Worm (Caenorhabditis elegans) whole organism, L4 larva: ENCODE data around the gene nfx-1.

Experiments
- F26F4.8 ChIP-seq: fragments of 200-800 bp; sonication (Bioruptor generic); conservative IDR thresholded peaks from 2 replicates; pipeline ENCODE4 v1.3.6; 2022; ENCODE audit warnings: missing genetic modification characterization, missing compliant biosample characterization
- F49E8.2 ChIP-seq: sonication (generic microtip); optimal IDR thresholded peaks from 2 replicates; lab custom pipeline; 2016; ENCODE audit warnings: missing compliant biosample characterization, mild to moderate bottlenecking, missing genetic modification characterization, borderline replicate concordance
- R02D3.7 ChIP-seq: fragments of 150-350 bp; sonication (generic microtip); optimal IDR thresholded peaks from 3 replicates; lab custom pipeline; 2014; ENCODE audit warnings: missing biosample characterization, missing genetic modification characterization
- T26A8.4 ChIP-seq: fragments of 200-800 bp; sonication (Bioruptor generic); IDR thresholded peaks from 2 replicates; pipeline ENCODE4 v1.3.6; 2022; ENCODE audit warnings: missing genetic modification characterization, missing compliant biosample characterization
- Y105C5A.15 ChIP-seq: fragments of 200-800 bp; sonication (Bioruptor generic); IDR thresholded peaks from 2 replicates; pipeline ENCODE4 v1.3.6; 2022; ENCODE audit warnings: missing genetic modification characterization, missing compliant biosample characterization
- Y48G9A.11 ChIP-seq: fragments of 200-800 bp; sonication (Bioruptor generic); IDR thresholded peaks from 2 replicates; pipeline ENCODE4 v1.3.6; 2022; ENCODE audit warnings: missing genetic modification reagents, missing genetic modification characterization, missing compliant biosample characterization
- Y75B8A.6 ChIP-seq: fragments of 200-800 bp; sonication (Bioruptor generic); IDR thresholded peaks from 2 replicates; pipeline ENCODE4 v1.3.6; 2022; ENCODE audit warnings: missing genetic modification reagents, missing genetic modification characterization, missing compliant biosample characterization
- ZK546.5 ChIP-seq, 2 experiments: sonication (generic microtip); optimal IDR thresholded peaks; 2 replicates each; lab custom pipeline; 2017; ENCODE audit warnings: missing biosample characterization in 2 of 2, missing genetic modification characterization in 2 of 2
- aha-1 ChIP-seq: fragments of 150-350 bp; peaks from one replicate; lab custom pipeline; 2014; ENCODE audit warnings: missing biosample characterization, missing genetic modification characterization
- ama-1 ChIP-seq: fragments of 150-350 bp; optimal IDR thresholded peaks from 2 replicates; lab custom pipeline; 2014; ENCODE audit warnings: inconsistent platforms, mixed read lengths
- arid-1 ChIP-seq: fragments of 200-800 bp; sonication (Bioruptor generic); conservative IDR thresholded peaks from 2 replicates; pipeline ENCODE4 v1.3.6; 2022; ENCODE audit warnings: missing genetic modification reagents, missing genetic modification characterization, missing compliant biosample characterization
- ceh-20 ChIP-seq: fragments of 200-800 bp; sonication (Bioruptor generic); IDR thresholded peaks from 2 replicates; pipeline ENCODE4 v1.3.6; 2022; ENCODE audit warnings: missing genetic modification reagents, missing genetic modification characterization, missing compliant biosample characterization
- ceh-28 ChIP-seq: fragments of 150-350 bp; optimal IDR thresholded peaks from 2 replicates; lab custom pipeline; 2014; ENCODE audit warnings: missing biosample characterization, missing genetic modification reagents, missing genetic modification characterization
- ceh-44 ChIP-seq: fragments of 200-800 bp; sonication (Bioruptor generic); IDR thresholded peaks from 2 replicates; pipeline ENCODE4 v1.3.6; 2022; ENCODE audit warnings: missing genetic modification reagents, missing genetic modification characterization, missing compliant biosample characterization
- ceh-62 ChIP-seq: sonication (generic microtip); optimal IDR thresholded peaks from 2 replicates; lab custom pipeline; 2017; ENCODE audit warnings: missing biosample characterization, missing genetic modification characterization
- ceh-82 ChIP-seq: sonication (generic microtip); optimal IDR thresholded peaks from 2 replicates; lab custom pipeline; 2017; ENCODE audit warnings: missing biosample characterization, missing genetic modification characterization
- ctbp-1 ChIP-seq: fragments of 200-800 bp; sonication (Bioruptor generic); IDR thresholded peaks from 2 replicates; pipeline ENCODE4 v1.3.6; 2022; ENCODE audit warnings: missing genetic modification reagents, missing genetic modification characterization, missing compliant biosample characterization
- daf-19 ChIP-seq: fragments of 200-800 bp; sonication (Bioruptor generic); conservative IDR thresholded peaks from 2 replicates; pipeline ENCODE4 v1.3.6; 2022; ENCODE audit warnings: missing genetic modification characterization, missing compliant biosample characterization
- dmd-8 ChIP-seq: fragments of 200-800 bp; sonication (Bioruptor generic); IDR thresholded peaks from 2 replicates; pipeline ENCODE4 v1.3.6; 2022; ENCODE audit warnings: missing genetic modification characterization, missing compliant biosample characterization
- dmd-9 ChIP-seq: fragments of 200-800 bp; sonication (Bioruptor generic); IDR thresholded peaks from 2 replicates; pipeline ENCODE4 v1.3.6; 2022; ENCODE audit warnings: missing genetic modification reagents, missing genetic modification characterization, missing compliant biosample characterization
- dve-1 ChIP-seq: sonication (generic microtip); optimal IDR thresholded peaks from 2 replicates; lab custom pipeline; 2017; ENCODE audit warnings: antibody characterized with exemption, mild to moderate bottlenecking, missing genetic modification characterization, missing compliant biosample characterization; ENCODE audit not compliant: insufficient read depth
- egl-43 ChIP-seq: fragments of 200-800 bp; sonication (Bioruptor generic); IDR thresholded peaks from 2 replicates; pipeline ENCODE4 v1.3.6; 2022; ENCODE audit warnings: missing genetic modification reagents, missing genetic modification characterization, missing compliant biosample characterization
- hif-1 ChIP-seq, 2 experiments: sonication (generic microtip); optimal IDR thresholded peaks; 2 replicates each; lab custom pipeline; 2016 to 2017; ENCODE audit warnings: missing compliant biosample characterization in 2 of 2, missing genetic modification characterization in 2 of 2, missing genetic modification reagents in 2 of 2, missing genotype in 2 of 2, mild to moderate bottlenecking in 1 of 2
- hlh-30 ChIP-seq: sonication (generic microtip); optimal IDR thresholded peaks from 2 replicates; lab custom pipeline; 2017; ENCODE audit warnings: antibody characterized with exemption, mild to moderate bottlenecking, missing genetic modification characterization, missing compliant biosample characterization; ENCODE audit not compliant: insufficient read depth
- hmg-1.1 ChIP-seq: fragments of 200-800 bp; sonication (Bioruptor generic); IDR thresholded peaks from 2 replicates; pipeline ENCODE4 v1.3.6; 2022; ENCODE audit warnings: missing genetic modification reagents, missing genetic modification characterization, missing compliant biosample characterization
- lin-13 ChIP-seq: fragments of 150-350 bp; optimal IDR thresholded peaks from 2 replicates; lab custom pipeline; 2014; ENCODE audit warnings: missing biosample characterization, missing genetic modification reagents, missing genetic modification characterization
- lin-38 ChIP-seq: fragments of 200-800 bp; sonication (Bioruptor generic); IDR thresholded peaks from 2 replicates; pipeline ENCODE4 v1.3.6; 2022; ENCODE audit warnings: missing genetic modification reagents, missing genetic modification characterization, missing compliant biosample characterization
- lir-3 ChIP-seq: sonication (generic microtip); optimal IDR thresholded peaks from 2 replicates; lab custom pipeline; 2016; ENCODE audit warnings: mild to moderate bottlenecking, missing genetic modification characterization, missing compliant biosample characterization
- lsy-2 ChIP-seq, 2 experiments: fragments of 150-350 bp in 1 of 2; sonication (generic microtip) in 1 of 2; optimal IDR thresholded peaks; 2 replicates each; lab custom pipeline; 2014 to 2017; ENCODE audit warnings: missing biosample characterization in 2 of 2, missing genetic modification characterization in 2 of 2
- madf-5 ChIP-seq, 2 experiments: fragments of 200-800 bp; sonication (Bioruptor generic); IDR thresholded peaks; 2 replicates each; pipeline ENCODE4 v1.3.6; 2022; ENCODE audit warnings: missing compliant biosample characterization in 2 of 2, missing genetic modification characterization in 2 of 2
- madf-9 ChIP-seq: fragments of 200-800 bp; sonication (Bioruptor generic); conservative IDR thresholded peaks from 2 replicates; pipeline ENCODE4 v1.3.6; 2022; ENCODE audit warnings: missing genetic modification reagents, missing genetic modification characterization, missing compliant biosample characterization
- mdl-1 ChIP-seq, 2 experiments: fragments of 150-350 bp in 1 of 2; sonication (generic microtip) in 1 of 2; optimal IDR thresholded peaks; 2 replicates each; lab custom pipeline; 2014 to 2017; ENCODE audit warnings: missing biosample characterization in 2 of 2, missing genetic modification characterization in 2 of 2
- mdt-29 ChIP-seq: fragments of 200-800 bp; sonication (Bioruptor generic); IDR thresholded peaks from 2 replicates; pipeline ENCODE4 v1.3.6; 2022; ENCODE audit warnings: missing genetic modification reagents, missing genetic modification characterization, missing compliant biosample characterization
- mep-1 ChIP-seq: fragments of 150-350 bp; sonication (generic microtip); optimal IDR thresholded peaks from 3 replicates; lab custom pipeline; 2014; ENCODE audit warnings: missing biosample characterization, missing genetic modification characterization
- mes-2 ChIP-seq: sonication (generic microtip); optimal IDR thresholded peaks from 2 replicates; lab custom pipeline; 2016; ENCODE audit warnings: missing genotype, mild to moderate bottlenecking, missing genetic modification characterization, missing compliant biosample characterization; ENCODE audit not compliant: poor library complexity, severe bottlenecking
- mxl-2 ChIP-seq: fragments of 200-800 bp; sonication (Bioruptor generic); conservative IDR thresholded peaks from 2 replicates; pipeline ENCODE4 v1.3.6; 2022; ENCODE audit warnings: missing genetic modification reagents, missing genetic modification characterization, missing compliant biosample characterization
- nhr-10 ChIP-seq: fragments of 150-350 bp; optimal IDR thresholded peaks from 2 replicates; lab custom pipeline; 2014; ENCODE audit warnings: missing biosample characterization, missing genetic modification characterization
- nhr-28 ChIP-seq: fragments of 150-350 bp; optimal IDR thresholded peaks from 2 replicates; lab custom pipeline; 2014; ENCODE audit warnings: missing biosample characterization, missing genetic modification characterization
- nhr-42 ChIP-seq: fragments of 200-800 bp; sonication (Bioruptor generic); IDR thresholded peaks from 2 replicates; pipeline ENCODE4 v1.3.6; 2022; ENCODE audit warnings: missing genetic modification characterization, missing compliant biosample characterization
- nhr-48 ChIP-seq: sonication (generic microtip); optimal IDR thresholded peaks from 2 replicates; lab custom pipeline; 2016; ENCODE audit warnings: mild to moderate bottlenecking, missing genetic modification characterization, missing compliant biosample characterization
- nhr-6 ChIP-seq: fragments of 150-350 bp; optimal IDR thresholded peaks from 2 replicates; lab custom pipeline; 2014; ENCODE audit warnings: missing biosample characterization, missing genetic modification characterization
- rbr-2 ChIP-seq: sonication (generic microtip); optimal IDR thresholded peaks from 2 replicates; lab custom pipeline; 2016; ENCODE audit warnings: missing genotype, missing genetic modification characterization, missing compliant biosample characterization
- saeg-2 ChIP-seq: fragments of 200-800 bp; sonication (Bioruptor generic); IDR thresholded peaks from 2 replicates; pipeline ENCODE4 v1.3.6; 2022; ENCODE audit warnings: missing genetic modification reagents, missing genetic modification characterization, missing compliant biosample characterization
- snpc-4 ChIP-seq: fragments of 150-350 bp; optimal IDR thresholded peaks from 2 replicates; lab custom pipeline; 2014; ENCODE audit warnings: missing biosample characterization, missing genetic modification characterization
- tra-1 ChIP-seq: fragments of 200-800 bp; sonication (Bioruptor generic); IDR thresholded peaks from 2 replicates; pipeline ENCODE4 v1.3.6; 2022; ENCODE audit warnings: missing genetic modification reagents, missing genetic modification characterization, missing compliant biosample characterization
- unc-62 ChIP-seq, 3 experiments: fragments of 150-350 bp in 1 of 3; sonication (generic microtip); optimal IDR thresholded peaks in 2 of 3; peaks in 1 of 3; 1 replicate in 1 of 3; 2 replicates in 2 of 3; lab custom pipeline; 2014 to 2017; ENCODE audit warnings: missing biosample characterization in 3 of 3, missing genetic modification characterization in 3 of 3, missing genetic modification reagents in 3 of 3, missing genotype in 1 of 3
- zag-1 ChIP-seq: fragments of 150-350 bp; optimal IDR thresholded peaks from 2 replicates; lab custom pipeline; 2014; ENCODE audit warnings: missing biosample characterization, missing genetic modification characterization
- zfp-3 ChIP-seq: fragments of 200-800 bp; sonication (Bioruptor generic); conservative IDR thresholded peaks from 2 replicates; pipeline ENCODE4 v1.3.6; 2022; ENCODE audit warnings: missing genetic modification reagents, missing genetic modification characterization, missing compliant biosample characterization
- ztf-11 ChIP-seq: fragments of 150-350 bp; optimal IDR thresholded peaks from 2 replicates; lab custom pipeline; 2014; ENCODE audit warnings: missing biosample characterization, missing genetic modification characterization

The nfx-1 gene

ce11 chrIII:6373850-6374474 is 1.2 kb upstream of the nfx-1 start (continued):
- peak; percentile 51; the same call in 1 of the 2 replicates for TF ChIP-seq tra-1 (GFP tag; lab: Robert Waterston, UW)
- no peak for TF ChIP-seq ceh-62
- peak; percentile 44; the same call in 1 of the 2 replicates for TF ChIP-seq arid-1 (GFP tag; lab: Robert Waterston, UW)
- peak; percentile 44; the same call in 1 of the 2 replicates for TF ChIP-seq mdt-29 (GFP tag; lab: Robert Waterston, UW)
- TF ChIP-seq zfp-3 (GFP tag; lab: Robert Waterston, UW): no peak
- TF ChIP-seq nhr-42 (GFP tag; lab: Robert Waterston, UW): no peak
- no peak for TF ChIP-seq saeg-2
- no peak for TF ChIP-seq nhr-28 (tag; lab: Kevin White, UChicago)
- no peak for TF ChIP-seq snpc-4 (tag; lab: Kevin White, UChicago)
- TF ChIP-seq hif-1 (tag; optimal IDR thresholded peaks at IDR 0.05; lab: Kevin White, UChicago): no peak
- TF ChIP-seq madf-5 (GFP tag; IDR thresholded peaks at IDR 0.05; lab: Robert Waterston, UW): no peak
- peak; percentile 94 for TF ChIP-seq F49E8.2
- TF ChIP-seq dmd-8 (GFP tag; lab: Robert Waterston, UW): 0 out of 2 replicates have a peak, but pooled peaks have one; percentile 6
- TF ChIP-seq ztf-11 (tag; lab: Kevin White, UChicago): no peak
- peak; percentile 59; the same call in 1 of the 2 replicates for TF ChIP-seq ctbp-1 (GFP tag; lab: Robert Waterston, UW)
- no peak for TF ChIP-seq nhr-10 (tag; lab: Kevin White, UChicago)
- TF ChIP-seq mxl-2: no peak
- TF ChIP-seq ceh-82: no peak
- TF ChIP-seq Y75B8A.6 (GFP tag; lab: Robert Waterston, UW): 0 out of 2 replicates have a peak, but pooled peaks have one; percentile 6
- TF ChIP-seq ceh-44 (GFP tag; lab: Robert Waterston, UW): no peak
- TF ChIP-seq aha-1 (tag; lab: Kevin White, UChicago): peak; percentile 5
- TF ChIP-seq ceh-28 (tag; lab: Kevin White, UChicago): no peak
- no peak for TF ChIP-seq rbr-2 (tag; lab: Kevin White, UChicago)
- TF ChIP-seq Y48G9A.11 (GFP tag; lab: Robert Waterston, UW): peak; percentile 81
- no peak for TF ChIP-seq nhr-6 (tag; lab: Kevin White, UChicago)
- TF ChIP-seq Y105C5A.15 (GFP tag; lab: Robert Waterston, UW): peak; percentile 61; the same call in 1 of the 2 replicates
- TF ChIP-seq egl-43 (GFP tag; lab: Robert Waterston, UW): 0 out of 2 replicates have a peak, but pooled peaks have one; percentile 56
- no peak for TF ChIP-seq ZK546.5 (tag; optimal IDR thresholded peaks at IDR 0.05; lab: Kevin White, UChicago)

- TF ChIP-seq dmd-9 (GFP tag; lab: Robert Waterston, UW) (no peak), ama-1 (lab: Kevin White, UChicago) (peak; percentile 32), mep-1 (peak; percentile 22), hmg-1.1 (GFP tag; lab: Robert Waterston, UW) (peak; percentile 54), R02D3.7 (tag; lab: Kevin White, UChicago) (no peak), madf-9 (GFP tag; lab: Robert Waterston, UW) (no peak), mes-2 (tag; lab: Kevin White, UChicago) (peak; percentile 72), daf-19 (GFP tag; lab: Robert Waterston, UW) (0 out of 2 replicates have a peak, but pooled peaks have one; percentile 23), lin-38 (GFP tag; lab: Robert Waterston, UW) (peak; percentile 66), mdl-1 (tag; optimal IDR thresholded peaks at IDR 0.05; lab: Kevin White, UChicago) (peak in 1 of 2 experiments; percentile 26), dve-1 (tag; lab: Kevin White, UChicago) (peak; percentile 4), Y75B8A.6 (GFP tag; lab: Robert Waterston, UW) (no peak), unc-62 (GFP tag; optimal IDR thresholded peaks at IDR 0.05 in 1 of 2; lab: Kevin White, UChicago) (peak in 1 of 2 experiments; percentile 71), unc-62 (tag; optimal IDR thresholded peaks at IDR 0.05; lab: Kevin White, UChicago) (no peak), T26A8.4 (0 out of 2 replicates have a peak, but pooled peaks have one; percentile 31), aha-1 (tag; lab: Kevin White, UChicago) (peak; percentile 1), hlh-30 (tag; lab: Kevin White, UChicago) (peak; percentile 75), ceh-20 (no peak), lsy-2 (tag; optimal IDR thresholded peaks at IDR 0.05; lab: Kevin White, UChicago) (peak in 1 of 2 experiments; percentile 72), F26F4.8 (no peak), arid-1 (GFP tag; lab: Robert Waterston, UW) (0 out of 2 replicates have a peak, but pooled peaks have one; percentile 33), nhr-48 (tag; lab: Kevin White, UChicago) (peak; percentile 3), lin-13 (GFP tag; lab: Kevin White, UChicago) (no peak), zag-1 (no peak), lir-3 (no peak)
Measured at ce11 chrIII:6379129-6379528, 4.0 kb downstream of the nfx-1 start, which contains the start of gene C16A3.6. C16A3.6 (plus strand) TSS chrIII:6379212.
